Worm (Caenorhabditis elegans): ENCODE measurements around the gene T11G6.5.

Gene T11G6.5

DNA sequence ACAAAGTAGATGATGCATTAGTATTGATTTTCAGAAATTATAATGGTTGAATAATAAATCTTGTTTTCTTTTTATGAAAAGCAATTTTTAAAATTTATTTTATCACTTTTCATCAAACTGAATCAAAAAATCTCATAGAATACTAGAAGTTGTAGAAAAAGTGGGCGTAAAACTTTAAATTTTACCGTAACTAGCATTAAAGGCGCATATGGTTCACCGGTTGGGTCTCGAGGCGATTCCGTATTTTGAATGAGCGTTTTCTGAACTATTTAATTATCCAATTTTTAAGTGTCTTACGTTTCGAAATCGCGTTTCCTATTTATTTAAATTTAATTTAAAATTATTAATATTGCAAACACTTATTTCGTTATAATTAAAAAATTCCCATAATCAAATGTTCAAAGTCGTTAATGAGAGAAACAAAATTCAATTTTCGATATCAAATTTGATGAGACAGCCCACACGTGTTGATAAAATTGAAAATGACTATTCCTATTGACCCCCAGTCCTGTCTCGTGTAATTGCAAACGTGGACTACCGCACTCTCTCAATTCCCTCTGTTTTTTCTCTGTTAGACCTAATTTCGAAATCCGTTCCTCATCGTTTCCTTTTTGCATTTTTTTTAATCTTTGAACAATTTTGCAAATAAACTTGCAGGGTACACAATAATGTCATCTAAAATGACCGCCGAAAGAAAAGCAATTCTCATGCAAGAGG lies 15.9 kb upstream of the T11G6.5 start, which contains the start of the genes T11G6.2 and hars-1 (continued):
- TF ChIP-seq vab-7 (GFP tag; IDR thresholded peaks at IDR 0.05) (no peak), egl-43 (GFP tag; IDR thresholded peaks at IDR 0.05) (no peak), ceh-62 (tag; optimal IDR thresholded peaks at IDR 0.05) (no peak), egl-27 (tag; optimal IDR thresholded peaks at IDR 0.05) (no peak), lin-1 (GFP tag; IDR thresholded peaks at IDR 0.05) (no peak), hif-1 (tag; optimal IDR thresholded peaks at IDR 0.05) (no peak), lin-38 (GFP tag; IDR thresholded peaks at IDR 0.05) (peak; percentile 66), jun-1 (tag; optimal IDR thresholded peaks at IDR 0.05) (no peak), ceh-44 (GFP tag; IDR thresholded peaks at IDR 0.05) (no peak), dmd-8 (GFP tag; IDR thresholded peaks at IDR 0.05) (no peak), mxl-3 (GFP tag; optimal IDR thresholded peaks at IDR 0.05) (peak; percentile 98), dve-1 (tag; optimal IDR thresholded peaks at IDR 0.05; ENCODE audit: insufficient read depth) (peak; percentile 36), nhr-41 (GFP tag; IDR thresholded peaks at IDR 0.05) (no peak), spr-3 (GFP tag; optimal IDR thresholded peaks at IDR 0.05) (no peak), T26A8.4 (GFP tag; IDR thresholded peaks at IDR 0.05) (no peak), ceh-20 (GFP tag; IDR thresholded peaks at IDR 0.05) (no peak), ctbp-1 (GFP tag; IDR thresholded peaks at IDR 0.05) (no peak), unc-39 (tag; optimal IDR thresholded peaks at IDR 0.05) (no peak), nhr-42 (GFP tag; IDR thresholded peaks at IDR 0.05) (no peak), fkh-10 (GFP tag; optimal IDR thresholded peaks at IDR 0.05) (no peak), lin-39 (tag; optimal IDR thresholded peaks at IDR 0.05) (no peak), F37D6.2 (tag; optimal IDR thresholded peaks at IDR 0.05) (no peak), zag-1 (tag; optimal IDR thresholded peaks at IDR 0.05) (no peak), T20F7.1 (GFP tag; optimal IDR thresholded peaks at IDR 0.05) (no peak), lir-3 (tag; optimal IDR thresholded peaks at IDR 0.05) (no peak), cey-2 (tag; optimal IDR thresholded peaks at IDR 0.05; ENCODE audit: borderline replicate concordance, insufficient read depth) (no peak), nhr-11 (tag; optimal IDR thresholded peaks at IDR 0.05) (no peak), ZK337.2 (GFP tag; IDR thresholded peaks at IDR 0.05) (no peak), Y5F2A.4 (GFP tag; optimal IDR thresholded peaks at IDR 0.05) (no peak), mep-1 (tag; optimal IDR thresholded peaks at IDR 0.05) (peak; percentile 34), zfp-3 (GFP tag; conservative IDR thresholded peaks at IDR 0.05) (no peak), snpc-1.2 (GFP tag; IDR thresholded peaks at IDR 0.05) (no peak), hmg-1.1 (GFP tag; IDR thresholded peaks at IDR 0.05) (no peak), tag-97 (GFP tag; IDR thresholded peaks at IDR 0.05) (no peak), spr-1 (tag; optimal IDR thresholded peaks at IDR 0.05) (no peak), hlh-11 (tag; optimal IDR thresholded peaks at IDR 0.05) (peak; percentile 52), nhr-76 (tag; optimal IDR thresholded peaks at IDR 0.05) (no peak), R02D3.7 (tag; optimal IDR thresholded peaks at IDR 0.05) (no peak), tra-1 (GFP tag; IDR thresholded peaks at IDR 0.05) (no peak), ZK546.5 (tag; optimal IDR thresholded peaks at IDR 0.05) (no peak), dmd-9 (GFP tag; IDR thresholded peaks at IDR 0.05) (no peak), sdz-12 (GFP tag; optimal IDR thresholded peaks at IDR 0.05) (no peak), ces-1 (GFP tag; optimal IDR thresholded peaks at IDR 0.05) (no peak), F10B5.3 (tag; optimal IDR thresholded peaks at IDR 0.05) (no peak), gei-8 (GFP tag; optimal IDR thresholded peaks at IDR 0.05) (no peak), lin-13 (GFP tag; optimal IDR thresholded peaks at IDR 0.05) (no peak), php-3 (GFP tag; IDR thresholded peaks at IDR 0.05) (no peak), dmd-6 (GFP tag; IDR thresholded peaks at IDR 0.05) (peak; percentile 71; the same call in 1 of the 2 replicates), madf-5 (GFP tag; IDR thresholded peaks at IDR 0.05) (no peak), fos-1 (tag; optimal IDR thresholded peaks at IDR 0.05) (no peak), Y75B8A.6 (GFP tag; IDR thresholded peaks at IDR 0.05) (no peak)
